Fruit fly (Drosophila melanogaster): ENCODE measurements around the gene REPTOR.

REPTOR gene

DNA sequence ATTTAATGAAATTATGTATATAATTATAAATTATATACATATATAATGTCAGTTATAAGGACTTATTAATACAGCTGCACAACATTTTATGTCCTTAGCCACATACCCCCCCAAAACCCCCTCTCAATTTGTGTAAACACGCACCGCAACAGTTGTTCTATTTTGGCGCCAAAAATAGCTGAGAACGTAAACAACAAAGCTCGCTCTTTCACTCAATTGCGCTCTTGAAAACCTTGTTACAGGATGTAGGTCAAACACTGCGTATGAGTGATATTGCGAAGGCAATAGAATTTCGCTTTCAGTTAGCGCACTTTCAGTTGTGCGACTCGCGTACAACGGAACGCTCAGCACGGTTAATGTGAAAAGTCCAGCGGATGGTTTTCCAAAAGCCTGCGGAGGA is 38.3 kb downstream of the REPTOR start, which contains the start of gene Esyt2 (continued):
- TF ChIP-seq CG12219 (GFP tag; optimal IDR thresholded peaks at IDR 0.05) (no peak), Sry-δ (GFP tag; optimal IDR thresholded peaks at IDR 0.05) (no peak), chn (GFP tag; optimal IDR thresholded peaks at IDR 0.05) (no peak), CG2875 (GFP tag; optimal IDR thresholded peaks at IDR 0.05) (no peak), gfzf (GFP tag; optimal IDR thresholded peaks at IDR 0.05) (no peak), CG10959 (GFP tag; IDR thresholded peaks at IDR 0.05) (no peak), toy (GFP tag; IDR thresholded peaks at IDR 0.05) (0 out of 2 replicates have a peak, but pooled peaks have one; percentile 35), dmrt99B (tag; optimal IDR thresholded peaks at IDR 0.05) (peak; percentile 42), gsb (GFP tag; IDR thresholded peaks at IDR 0.05) (no peak), C15 (GFP tag; IDR thresholded peaks at IDR 0.05) (no peak), Nf-YB (GFP tag; optimal IDR thresholded peaks at IDR 0.05) (no peak), salm (tag; optimal IDR thresholded peaks at IDR 0.05) (no peak), Trl (optimal IDR thresholded peaks at IDR 0.05) (peak; percentile 38 to 42), Trl (GFP tag; optimal IDR thresholded peaks at IDR 0.05) (no peak), CG4617 (GFP tag; optimal IDR thresholded peaks at IDR 0.05; ENCODE audit: borderline replicate concordance) (no peak), hkb (optimal IDR thresholded peaks at IDR 0.05) (no peak), hkb (GFP tag; IDR thresholded peaks at IDR 0.05) (peak; percentile 81), CG8281 (tag; optimal IDR thresholded peaks at IDR 0.05) (no peak), pita (GFP tag; optimal IDR thresholded peaks at IDR 0.05) (no peak), Side (GFP tag; optimal IDR thresholded peaks at IDR 0.05) (no peak), grau (tag; optimal IDR thresholded peaks at IDR 0.05) (peak; percentile 47), ssp (GFP tag; IDR thresholded peaks at IDR 0.05) (no peak), Atf3 (GFP tag; optimal IDR thresholded peaks at IDR 0.05) (no peak), ash1 (GFP tag; optimal IDR thresholded peaks at IDR 0.05) (no peak), HLH4C (GFP tag; IDR thresholded peaks at IDR 0.05; ENCODE audit: partially characterized antibody) (no peak), sd (tag; optimal IDR thresholded peaks at IDR 0.05) (peak; percentile 57), wor (GFP tag; IDR thresholded peaks at IDR 0.05) (no peak), CG31388 (GFP tag; optimal IDR thresholded peaks at IDR 0.05) (no peak), so (GFP tag; IDR thresholded peaks at IDR 0.05) (peak; percentile 55; the same call in 2 of the 3 replicates), CkIIα-i1 (GFP tag; IDR thresholded peaks at IDR 0.05) (no peak), chinmo (GFP tag; IDR thresholded peaks at IDR 0.05; ENCODE audit: partially characterized antibody) (no peak), nau (GFP tag; optimal IDR thresholded peaks at IDR 0.05) (peak; percentile 27), MESR4 (GFP tag; optimal IDR thresholded peaks at IDR 0.05) (no peak), CG9727 (GFP tag; optimal IDR thresholded peaks at IDR 0.05) (peak; percentile 27), CG32767 (GFP tag; IDR thresholded peaks at IDR 0.05) (no peak), CG34376 (GFP tag; optimal IDR thresholded peaks at IDR 0.05) (no peak), CG10209 (GFP tag; optimal IDR thresholded peaks at IDR 0.05) (peak; percentile 58), pros (GFP tag; optimal IDR thresholded peaks at IDR 0.05) (no peak), Hr51 (GFP tag; optimal IDR thresholded peaks at IDR 0.05) (peak in 1 of 2 experiments; percentile 57), CG6854 (GFP tag; optimal IDR thresholded peaks at IDR 0.05) (peak; percentile 48), sna (GFP tag; IDR thresholded peaks at IDR 0.05; ENCODE audit: partially characterized antibody) (no peak), CG11695 (GFP tag; IDR thresholded peaks at IDR 0.05) (peak; percentile 63; the same call in 2 of the 3 replicates), CG13894 (tag; optimal IDR thresholded peaks at IDR 0.05) (peak; percentile 18), D19B (GFP tag; optimal IDR thresholded peaks at IDR 0.05) (no peak), CG17912 (GFP tag; optimal IDR thresholded peaks at IDR 0.05) (no peak), CG31441 (GFP tag; IDR thresholded peaks at IDR 0.05) (0 out of 2 replicates have a peak, but pooled peaks have one; percentile 20), btn (GFP tag; optimal IDR thresholded peaks at IDR 0.05) (no peak), CG34422 (GFP tag; IDR thresholded peaks at IDR 0.05) (peak; percentile 64; the same call in 1 of the 3 replicates), CG6765 (GFP tag; optimal IDR thresholded peaks at IDR 0.05) (no peak), CG13624 (GFP tag; optimal IDR thresholded peaks at IDR 0.05) (no peak), Oli (tag; optimal IDR thresholded peaks at IDR 0.05) (no peak)
